Fruit fly (Drosophila melanogaster): ENCODE data around the gene eloF.

eloF gene

dm6 chr3R:9860561-9860960 is 46.6 kb downstream of the eloF start:
- peak; percentile 46 for TF ChIP-seq Eip78C (GFP tag)
- no peak for TF ChIP-seq CG32006 (GFP tag; optimal IDR thresholded peaks at IDR 0.05)
- peak; percentile 20 for TF ChIP-seq svp (GFP tag)
